Worm (Caenorhabditis elegans): Measurements from ENCODE around the gene pola-1.

The pola-1 gene

DNA sequence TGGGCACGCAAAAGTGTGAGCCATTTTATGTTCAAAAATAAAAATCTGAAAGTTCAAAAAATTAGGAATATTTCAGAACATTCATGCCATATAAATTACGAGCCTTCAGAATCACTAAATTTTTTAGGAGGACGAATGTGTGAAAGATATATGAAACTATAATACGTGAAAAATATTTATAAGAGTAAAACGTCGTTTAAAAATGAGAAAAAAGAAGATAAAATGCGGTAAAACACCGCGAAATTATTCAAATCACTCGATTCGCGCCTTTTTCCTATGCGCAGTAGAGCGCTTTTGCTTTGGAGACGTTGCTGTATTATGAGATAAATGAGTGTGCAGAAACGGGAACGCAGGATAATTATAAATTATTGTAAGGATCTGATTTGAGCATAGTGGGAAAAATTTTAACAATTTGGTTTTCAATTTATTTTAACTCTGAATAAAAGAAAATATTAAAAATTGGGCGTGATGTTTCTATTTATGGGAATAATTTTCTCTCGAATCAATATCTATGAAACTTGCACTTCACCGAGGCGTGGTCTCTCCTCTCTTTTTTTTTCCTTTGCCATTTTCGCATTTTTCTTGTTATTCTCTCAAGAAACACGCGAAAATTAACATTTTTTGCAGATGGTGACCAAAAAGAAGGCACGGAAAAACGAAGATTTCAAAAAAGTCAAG, 22.9 kb upstream of the pola-1 start, which contains the start of the genes sup-35 and Y48A6C.4 (continued):
- TF ChIP-seq aly-2 (tag; optimal IDR thresholded peaks at IDR 0.05) (no peak), hlh-30 (tag; optimal IDR thresholded peaks at IDR 0.05; ENCODE audit: insufficient read depth) (peak; percentile 51), madf-9 (GFP tag; conservative IDR thresholded peaks at IDR 0.05) (no peak), fkh-10 (GFP tag; optimal IDR thresholded peaks at IDR 0.05) (peak; percentile 37), ceh-20 (GFP tag; IDR thresholded peaks at IDR 0.05) (no peak), ZK546.5 (tag; optimal IDR thresholded peaks at IDR 0.05) (no peak), lim-7 (GFP tag; IDR thresholded peaks at IDR 0.05) (no peak), cey-2 (tag; optimal IDR thresholded peaks at IDR 0.05; ENCODE audit: borderline replicate concordance, insufficient read depth) (no peak), zip-11 (GFP tag; IDR thresholded peaks at IDR 0.05) (no peak), tag-97 (GFP tag; IDR thresholded peaks at IDR 0.05) (no peak), arid-1 (GFP tag; conservative IDR thresholded peaks at IDR 0.05) (0 out of 2 replicates have a peak, but pooled peaks have one; percentile 43), nhr-6 (tag; optimal IDR thresholded peaks at IDR 0.05) (peak; percentile 71), madf-5 (GFP tag; IDR thresholded peaks at IDR 0.05) (no peak), nhr-48 (tag; optimal IDR thresholded peaks at IDR 0.05) (no peak), ztf-7 (tag; optimal IDR thresholded peaks at IDR 0.05) (peak; percentile 67), dmd-8 (GFP tag; IDR thresholded peaks at IDR 0.05) (no peak), unc-62 (GFP tag; optimal IDR thresholded peaks at IDR 0.05 in 1 of 2) (peak in 1 of 2 experiments; percentile 47), unc-62 (tag; optimal IDR thresholded peaks at IDR 0.05) (no peak), set-16 (GFP tag; IDR thresholded peaks at IDR 0.05) (no peak), ZK337.2 (GFP tag; IDR thresholded peaks at IDR 0.05) (no peak), nhr-28 (tag; optimal IDR thresholded peaks at IDR 0.05) (peak; percentile 27), lir-3 (tag; optimal IDR thresholded peaks at IDR 0.05) (peak; percentile 8), hlh-11 (tag; optimal IDR thresholded peaks at IDR 0.05) (peak; percentile 47), zfp-3 (GFP tag; conservative IDR thresholded peaks at IDR 0.05) (no peak), spr-3 (GFP tag; optimal IDR thresholded peaks at IDR 0.05) (no peak), fos-1 (tag; optimal IDR thresholded peaks at IDR 0.05) (no peak), ama-1 (optimal IDR thresholded peaks at IDR 0.05) (no peak), mxl-3 (GFP tag; optimal IDR thresholded peaks at IDR 0.05) (no peak), aha-1 (tag) (peak; percentile 48), F10B5.3 (tag; optimal IDR thresholded peaks at IDR 0.05) (no peak), spr-1 (tag; optimal IDR thresholded peaks at IDR 0.05) (peak; percentile 21), daf-19 (GFP tag; conservative IDR thresholded peaks at IDR 0.05) (no peak), hmg-1.1 (GFP tag; IDR thresholded peaks at IDR 0.05) (0 out of 2 replicates have a peak, but pooled peaks have one; percentile 42), php-3 (GFP tag; IDR thresholded peaks at IDR 0.05) (no peak), nhr-237 (tag; optimal IDR thresholded peaks at IDR 0.05) (no peak), tra-1 (GFP tag; IDR thresholded peaks at IDR 0.05) (no peak), nhr-41 (GFP tag; IDR thresholded peaks at IDR 0.05) (no peak), gei-8 (GFP tag; optimal IDR thresholded peaks at IDR 0.05) (no peak), jun-1 (tag; optimal IDR thresholded peaks at IDR 0.05) (no peak), skn-1 (tag; optimal IDR thresholded peaks at IDR 0.05) (no peak), lin-13 (GFP tag; optimal IDR thresholded peaks at IDR 0.05) (peak; percentile 61), R02D3.7 (tag; optimal IDR thresholded peaks at IDR 0.05) (no peak), Y75B8A.6 (GFP tag; IDR thresholded peaks at IDR 0.05) (no peak), saeg-2 (GFP tag; IDR thresholded peaks at IDR 0.05) (no peak), nhr-102 (tag; optimal IDR thresholded peaks at IDR 0.05) (peak; percentile 50), dmd-9 (GFP tag; IDR thresholded peaks at IDR 0.05) (0 out of 2 replicates have a peak, but pooled peaks have one; percentile 5), snpc-4 (tag; optimal IDR thresholded peaks at IDR 0.05) (peak; percentile 13), D1046.2 (GFP tag; IDR thresholded peaks at IDR 0.05) (no peak), T20F7.1 (GFP tag; optimal IDR thresholded peaks at IDR 0.05) (peak; percentile 79), unc-39 (tag; optimal IDR thresholded peaks at IDR 0.05) (no peak), ceh-62 (tag; optimal IDR thresholded peaks at IDR 0.05) (no peak), zip-2 (tag; optimal IDR thresholded peaks at IDR 0.05) (no peak)

Measured in whole organism, L4 larva.